Fruit fly (Drosophila melanogaster) S2 (cell line): ENCODE results near the gene CG7387.

Experiments used
- CG8478 ChIP-seq: fragments of >200 bp; optimal IDR thresholded peaks from 2 replicates; lab custom pipeline; 2018
- CTCF ChIP-seq, 2 experiments: fragments of >200 bp; optimal IDR thresholded peaks; 2 replicates each; lab custom pipeline; 2018

DNA sequence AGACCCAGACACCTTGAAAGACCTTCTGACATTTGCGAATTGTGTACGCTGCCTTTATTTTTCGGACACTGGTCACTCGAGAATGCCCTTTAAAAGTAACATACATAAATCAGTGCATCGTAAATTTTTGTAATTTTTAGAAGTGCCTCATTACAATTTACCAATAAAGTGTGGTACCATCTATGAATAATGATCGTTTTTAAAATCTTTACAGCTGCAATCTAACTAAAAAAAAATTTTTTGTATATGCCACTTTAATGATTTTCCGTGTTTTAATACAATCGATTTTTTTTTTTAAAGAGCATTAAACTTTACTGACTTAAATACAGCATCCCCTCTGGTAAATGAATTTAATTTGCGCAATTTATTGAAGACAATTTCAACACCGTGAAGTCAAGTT, 35.8 kb downstream of the CG7387 start:
- TF ChIP-seq CG8478 (no peak), CTCF (optimal IDR thresholded peaks at IDR 0.05; lab: Kevin White, UChicago) (no peak)
